Fruit fly (Drosophila melanogaster): ENCODE measurements around the gene CG34148.

- TF ChIP-seq tj (GFP tag; optimal IDR thresholded peaks at IDR 0.05) (no peak), CG14711 (tag; optimal IDR thresholded peaks at IDR 0.05) (no peak), Crg-1 (GFP tag; optimal IDR thresholded peaks at IDR 0.05) (no peak), Hr96 (GFP tag; optimal IDR thresholded peaks at IDR 0.05) (no peak), CG12768 (GFP tag; optimal IDR thresholded peaks at IDR 0.05) (no peak), ovo (GFP tag; optimal IDR thresholded peaks at IDR 0.05) (no peak), kay (GFP tag; ENCODE audit: borderline replicate concordance) (no peak)
These were observed 7.0 kb upstream of the CG34148 start, which contains the start of gene CG17819 for dm6 chr3R:21885450-21885849.
